Fruit fly (Drosophila melanogaster) whole organism, embryonic: ENCODE measurements around the gene PNKP.

Experiments
- C15 ChIP-seq: fragments of 200-800 bp; sonication (Bioruptor generic); IDR thresholded peaks from 3 replicates; pipeline ENCODE4 v1.3.6; 2022; ENCODE audit warnings: missing biosample characterization, missing genetic modification characterization
- CG10209 ChIP-seq: fragments of 200-800 bp; sonication (Bioruptor generic); optimal IDR thresholded peaks from 3 replicates; lab custom pipeline; 2017; ENCODE audit warnings: missing biosample characterization, mild to moderate bottlenecking, missing genetic modification characterization, missing genetic modification reagents
- CG10654 ChIP-seq: fragments of 200-800 bp; sonication (Bioruptor generic); optimal IDR thresholded peaks from 2 replicates; lab custom pipeline; 2016; ENCODE audit warnings: missing biosample characterization, missing genetic modification characterization
- CG11696 ChIP-seq: fragments of 200-800 bp; sonication (Bioruptor generic); IDR thresholded peaks from 2 replicates; pipeline ENCODE4 v1.3.6; 2022; ENCODE audit warnings: missing biosample characterization, missing genetic modification characterization
- CG14441 ChIP-seq: fragments of 200-800 bp; sonication (Bioruptor generic); IDR thresholded peaks from 2 replicates; pipeline ENCODE4 v1.3.6; 2022; ENCODE audit warnings: missing biosample characterization, missing genetic modification characterization
- CG15479 ChIP-seq: fragments of 200-800 bp; sonication (Bioruptor generic); optimal IDR thresholded peaks from 3 replicates; lab custom pipeline; 2019; ENCODE audit warnings: missing biosample characterization, mild to moderate bottlenecking, missing genetic modification characterization, moderate library complexity
- CG2875 ChIP-seq: fragments of 200-800 bp; sonication (Bioruptor generic); optimal IDR thresholded peaks from 2 replicates; lab custom pipeline; 2017; ENCODE audit warnings: missing biosample characterization, mild to moderate bottlenecking, missing genetic modification characterization, missing genetic modification reagents
- CG33213 ChIP-seq: fragments of 200-800 bp; sonication (Bioruptor generic); optimal IDR thresholded peaks from 3 replicates; lab custom pipeline; 2016; ENCODE audit warnings: missing biosample characterization, missing genetic modification characterization
- CG4730 ChIP-seq: fragments of 200-800 bp; sonication (Bioruptor generic); IDR thresholded peaks from 2 replicates; pipeline ENCODE4 v1.3.6; 2022; ENCODE audit warnings: missing biosample characterization, missing genetic modification characterization
- CG9609 ChIP-seq: fragments of 200-800 bp; sonication (Bioruptor generic); optimal IDR thresholded peaks from 3 replicates; lab custom pipeline; 2016; ENCODE audit warnings: missing biosample characterization, missing genetic modification characterization
- CTCF ChIP-seq: fragments of 200-800 bp; sonication (Bioruptor generic); optimal IDR thresholded peaks from 2 replicates; lab custom pipeline; 2017; ENCODE audit warnings: missing biosample characterization, mild to moderate bottlenecking, missing genetic modification characterization, moderate library complexity
- Dad ChIP-seq: fragments of 200-800 bp; sonication (Bioruptor generic); optimal IDR thresholded peaks from 3 replicates; lab custom pipeline; 2016; ENCODE audit warnings: missing biosample characterization, missing genetic modification characterization
- Doc3 ChIP-seq: fragments of 200-800 bp; sonication (Bioruptor generic); IDR thresholded peaks from 3 replicates; pipeline ENCODE4 v1.3.6; 2022; ENCODE audit warnings: missing biosample characterization, missing genetic modification characterization; ENCODE audit not compliant: partially characterized antibody
- Drgx ChIP-seq: fragments of 200-800 bp; sonication (Bioruptor generic); IDR thresholded peaks from 2 replicates; pipeline ENCODE4 v1.3.6; 2022; ENCODE audit warnings: missing biosample characterization, missing genetic modification characterization
- Fer1 ChIP-seq: fragments of 200-800 bp; sonication (Bioruptor generic); optimal IDR thresholded peaks from 2 replicates; lab custom pipeline; 2017; ENCODE audit warnings: missing biosample characterization, mild to moderate bottlenecking, missing genetic modification characterization
- GATAe ChIP-seq: fragments of 200-800 bp; sonication (Bioruptor generic); conservative IDR thresholded peaks from 2 replicates; pipeline ENCODE4 v1.3.6; 2022; ENCODE audit warnings: missing biosample characterization, missing genetic modification characterization
- Gsc ChIP-seq: fragments of 200-800 bp; sonication (Bioruptor generic); IDR thresholded peaks from 2 replicates; pipeline ENCODE4 v1.3.6; 2022; ENCODE audit warnings: missing biosample characterization, missing genetic modification characterization
- H15 ChIP-seq: fragments of 200-800 bp; sonication (Bioruptor generic); IDR thresholded peaks from 3 replicates; pipeline ENCODE4 v1.3.6; 2022; ENCODE audit warnings: missing biosample characterization, missing genetic modification characterization
- Hr78 ChIP-seq, 2 experiments: fragments of 200-800 bp in 1 of 2; fragments of >200 bp in 1 of 2; sonication (Bioruptor generic) in 1 of 2; optimal IDR thresholded peaks; 2 replicates each; lab custom pipeline; 2017 to 2019; ENCODE audit warnings: missing biosample characterization in 2 of 2, missing genetic modification characterization in 2 of 2, mild to moderate bottlenecking in 1 of 2, moderate library complexity in 1 of 2
- Jarid2 ChIP-seq: fragments of 200-800 bp; sonication (Bioruptor generic); optimal IDR thresholded peaks from 3 replicates; lab custom pipeline; 2017; ENCODE audit warnings: mild to moderate bottlenecking, missing biosample characterization, missing genetic modification reagents, missing genetic modification characterization
- Lhr ChIP-seq: fragments of 200-800 bp; sonication (Bioruptor generic); optimal IDR thresholded peaks from 3 replicates; lab custom pipeline; 2017; ENCODE audit warnings: mild to moderate bottlenecking, missing biosample characterization, missing genetic modification reagents, missing genetic modification characterization
- Oaz ChIP-seq: fragments of 200-800 bp; sonication (Bioruptor generic); IDR thresholded peaks from 2 replicates; pipeline ENCODE4 v1.3.6; 2022; ENCODE audit warnings: missing biosample characterization, missing genetic modification characterization
- Opbp ChIP-seq: fragments of 200-800 bp; sonication (Bioruptor generic); IDR thresholded peaks from 3 replicates; pipeline ENCODE4 v1.3.6; 2022; ENCODE audit warnings: missing biosample characterization, missing genetic modification characterization; ENCODE audit not compliant: partially characterized antibody
- Pdp1 ChIP-seq, 2 experiments: fragments of 200-800 bp; sonication (Bioruptor generic); optimal IDR thresholded peaks; 3 replicates each; lab custom pipeline; 2016; ENCODE audit warnings: missing biosample characterization in 2 of 2, missing genetic modification characterization in 2 of 2, mild to moderate bottlenecking in 1 of 2, moderate library complexity in 1 of 2
- Rfx ChIP-seq: fragments of 200-800 bp; sonication (Bioruptor generic); IDR thresholded peaks from 2 replicates; pipeline ENCODE4 v1.3.6; 2022; ENCODE audit warnings: missing biosample characterization, missing genetic modification characterization
- TFAM ChIP-seq: fragments of 200-800 bp; sonication (Bioruptor generic); optimal IDR thresholded peaks from 2 replicates; lab custom pipeline; 2017; ENCODE audit warnings: missing biosample characterization, missing genetic modification characterization, inconsistent platforms
- Xrp1 ChIP-seq: fragments of 200-800 bp; sonication (Bioruptor generic); IDR thresholded peaks from 2 replicates; pipeline ENCODE4 v1.3.6; 2022; ENCODE audit warnings: missing biosample characterization, missing genetic modification characterization
- bbx ChIP-seq: fragments of 200-800 bp; sonication (Bioruptor generic); IDR thresholded peaks from 2 replicates; pipeline ENCODE4 v1.3.6; 2022; ENCODE audit warnings: missing biosample characterization, missing genetic modification characterization; ENCODE audit not compliant: partially characterized antibody
- bsh ChIP-seq, 2 experiments: fragments of 200-800 bp; sonication (Bioruptor generic); optimal IDR thresholded peaks; 2 replicates each; lab custom pipeline; 2017 to 2018; ENCODE audit warnings: mild to moderate bottlenecking in 2 of 2, missing biosample characterization in 2 of 2, missing genetic modification characterization in 2 of 2, moderate library complexity in 1 of 2
- corto ChIP-seq: fragments of 200-800 bp; sonication (Bioruptor generic); optimal IDR thresholded peaks from 2 replicates; lab custom pipeline; 2016; ENCODE audit warnings: missing biosample characterization, mild to moderate bottlenecking, missing genetic modification characterization, moderate library complexity
- dmrt11E ChIP-seq: fragments of 200-800 bp; sonication (Bioruptor generic); optimal IDR thresholded peaks from 3 replicates; lab custom pipeline; 2018; ENCODE audit warnings: missing biosample characterization, mild to moderate bottlenecking, missing genetic modification characterization, moderate library complexity
- ems ChIP-seq: fragments of 200-800 bp; sonication (Bioruptor generic); optimal IDR thresholded peaks from 3 replicates; lab custom pipeline; 2016; ENCODE audit warnings: missing biosample characterization, missing genetic modification characterization
- esg ChIP-seq: fragments of 200-800 bp; sonication (Bioruptor generic); conservative IDR thresholded peaks from 2 replicates; pipeline ENCODE4 v1.3.6; 2022; ENCODE audit warnings: missing biosample characterization, missing genetic modification characterization
- ewg ChIP-seq: fragments of 200-800 bp; sonication (Bioruptor generic); optimal IDR thresholded peaks from 3 replicates; lab custom pipeline; 2017; ENCODE audit warnings: mild to moderate bottlenecking, missing biosample characterization, missing genetic modification reagents, missing genetic modification characterization
- eyg ChIP-seq: fragments of 200-800 bp; sonication (Bioruptor generic); optimal IDR thresholded peaks from 3 replicates; lab custom pipeline; 2016; ENCODE audit warnings: missing biosample characterization, missing genetic modification characterization
- fd3F ChIP-seq: fragments of 200-800 bp; sonication (Bioruptor generic); optimal IDR thresholded peaks from 2 replicates; lab custom pipeline; 2018; ENCODE audit warnings: missing biosample characterization, mild to moderate bottlenecking, missing genetic modification characterization, moderate library complexity
- gfzf ChIP-seq: fragments of 200-800 bp; sonication (Bioruptor generic); optimal IDR thresholded peaks from 2 replicates; lab custom pipeline; 2016; ENCODE audit warnings: missing biosample characterization, mild to moderate bottlenecking, missing genetic modification characterization, moderate library complexity
- grn ChIP-seq: fragments of 200-800 bp; sonication (Bioruptor generic); optimal IDR thresholded peaks from 3 replicates; lab custom pipeline; 2017; ENCODE audit warnings: missing biosample characterization, missing genetic modification characterization
- ham ChIP-seq: fragments of 200-800 bp; sonication (Bioruptor generic); IDR thresholded peaks from 2 replicates; pipeline ENCODE4 v1.3.6; 2022; ENCODE audit warnings: missing biosample characterization, missing genetic modification characterization
- hth ChIP-seq: fragments of >200 bp; optimal IDR thresholded peaks from 2 replicates; lab custom pipeline; 2017; ENCODE audit warnings: inconsistent platforms
- jing ChIP-seq: fragments of 200-800 bp; sonication (Bioruptor generic); optimal IDR thresholded peaks from 2 replicates; lab custom pipeline; 2018; ENCODE audit warnings: missing biosample characterization, mild to moderate bottlenecking, missing genetic modification characterization
- klu ChIP-seq: fragments of 200-800 bp; sonication (Bioruptor generic); IDR thresholded peaks from 2 replicates; pipeline ENCODE4 v1.3.6; 2022; ENCODE audit warnings: missing biosample characterization, missing genetic modification characterization
- lab ChIP-seq: fragments of 200-800 bp; sonication (Bioruptor generic); optimal IDR thresholded peaks from 3 replicates; lab custom pipeline; 2017; ENCODE audit warnings: missing biosample characterization, missing genetic modification characterization, mild to moderate bottlenecking, moderate library complexity, missing genetic modification reagents
- oc ChIP-seq: fragments of 200-800 bp; sonication (Bioruptor generic); optimal IDR thresholded peaks from 2 replicates; lab custom pipeline; 2018; ENCODE audit warnings: missing biosample characterization, mild to moderate bottlenecking, missing genetic modification characterization, moderate library complexity
- pita ChIP-seq: fragments of 200-800 bp; sonication (Bioruptor generic); optimal IDR thresholded peaks from 2 replicates; lab custom pipeline; 2017; ENCODE audit warnings: missing biosample characterization, mild to moderate bottlenecking, missing genetic modification characterization
- pzg ChIP-seq: fragments of 200-800 bp; sonication (Bioruptor generic); optimal IDR thresholded peaks from 3 replicates; lab custom pipeline; 2018; ENCODE audit warnings: missing biosample characterization, mild to moderate bottlenecking, missing genetic modification characterization, moderate library complexity
- shn ChIP-seq: fragments of 200-800 bp; sonication (Bioruptor generic); optimal IDR thresholded peaks from 3 replicates; lab custom pipeline; 2016; ENCODE audit warnings: missing biosample characterization, missing genetic modification characterization
- sima ChIP-seq: fragments of 200-800 bp; sonication (Bioruptor generic); optimal IDR thresholded peaks from 2 replicates; lab custom pipeline; 2016; ENCODE audit warnings: missing biosample characterization, missing genetic modification characterization
- sug ChIP-seq: fragments of 200-800 bp; optimal IDR thresholded peaks from 2 replicates; lab custom pipeline; 2019; ENCODE audit warnings: missing biosample characterization, mild to moderate bottlenecking, missing genetic modification characterization, moderate library complexity
- tna ChIP-seq: fragments of 200-800 bp; sonication (Bioruptor generic); IDR thresholded peaks from 2 replicates; pipeline ENCODE4 v1.3.6; 2022; ENCODE audit warnings: missing biosample characterization, missing genetic modification characterization; ENCODE audit not compliant: partially characterized antibody
- usp ChIP-seq: fragments of >200 bp; optimal IDR thresholded peaks from 2 replicates; lab custom pipeline; 2017; ENCODE audit warnings: missing biosample characterization, missing genetic modification characterization
- zfh2 ChIP-seq: fragments of 200-800 bp; sonication (Bioruptor generic); optimal IDR thresholded peaks from 2 replicates; lab custom pipeline; 2016; ENCODE audit warnings: missing biosample characterization, missing genetic modification characterization

PNKP gene

dm6 chr3R:8317215-8317614 is 26.1 kb downstream of the PNKP start, which contains the start of gene Ctr1B (continued):
- TF ChIP-seq bbx (GFP tag; lab: Robert Waterston, UW): no peak
- TF ChIP-seq Gsc: no peak
- TF ChIP-seq CG33213 (GFP tag; lab: Kevin White, UChicago): no peak
- TF ChIP-seq CG2875: no peak
- no peak for TF ChIP-seq oc (tag; lab: Kevin White, UChicago)
- no peak for TF ChIP-seq klu
- TF ChIP-seq shn (GFP tag; lab: Kevin White, UChicago): no peak
- no peak for TF ChIP-seq gfzf
- TF ChIP-seq tna (GFP tag; lab: Robert Waterston, UW): no peak
- TF ChIP-seq lab: no peak
- no peak for TF ChIP-seq ems (GFP tag; lab: Kevin White, UChicago)
- no peak for TF ChIP-seq Dad (GFP tag; lab: Kevin White, UChicago)
- TF ChIP-seq jing: no peak
- no peak for TF ChIP-seq Jarid2
- no peak for TF ChIP-seq eyg (GFP tag; lab: Kevin White, UChicago)
- no peak for TF ChIP-seq Drgx (GFP tag; lab: Robert Waterston, UW)
- TF ChIP-seq CG9609 (GFP tag; lab: Kevin White, UChicago): no peak
- TF ChIP-seq usp (GFP tag; lab: Kevin White, UChicago): no peak
- TF ChIP-seq esg: no peak
- no peak for TF ChIP-seq zfh2 (GFP tag; lab: Kevin White, UChicago)
- no peak for TF ChIP-seq corto (GFP tag; lab: Kevin White, UChicago)
- TF ChIP-seq CG10209 (GFP tag; lab: Kevin White, UChicago): no peak
- peak; percentile 81 for TF ChIP-seq sug (tag; lab: Kevin White, UChicago)
- no peak for TF ChIP-seq fd3F (GFP tag; lab: Kevin White, UChicago)
- TF ChIP-seq Oaz: no peak
- TF ChIP-seq GATAe (GFP tag; lab: Robert Waterston, UW): peak; percentile 61
- no peak for TF ChIP-seq TFAM (GFP tag; lab: Kevin White, UChicago)
- TF ChIP-seq Fer1 (GFP tag; lab: Kevin White, UChicago): no peak
- no peak for TF ChIP-seq hth (lab: Kevin White, UChicago)
- TF ChIP-seq Lhr: no peak
- TF ChIP-seq sima: no peak
- no peak for TF ChIP-seq bsh (GFP tag; optimal IDR thresholded peaks at IDR 0.05; lab: Kevin White, UChicago)
- TF ChIP-seq Xrp1: no peak
- peak; percentile 46 for TF ChIP-seq CG15479 (GFP tag; lab: Kevin White, UChicago)
- TF ChIP-seq Opbp (GFP tag; lab: Robert Waterston, UW): no peak
- TF ChIP-seq CG4730 (GFP tag; lab: Robert Waterston, UW): no peak
- peak; percentile 92 for TF ChIP-seq grn (GFP tag; lab: Kevin White, UChicago)
- no peak for TF ChIP-seq H15 (GFP tag; lab: Robert Waterston, UW)
- TF ChIP-seq Hr78 (GFP tag; optimal IDR thresholded peaks at IDR 0.05; lab: Kevin White, UChicago): peak in 1 of 2 experiments; percentile 72
- TF ChIP-seq ewg: no peak

DNA sequence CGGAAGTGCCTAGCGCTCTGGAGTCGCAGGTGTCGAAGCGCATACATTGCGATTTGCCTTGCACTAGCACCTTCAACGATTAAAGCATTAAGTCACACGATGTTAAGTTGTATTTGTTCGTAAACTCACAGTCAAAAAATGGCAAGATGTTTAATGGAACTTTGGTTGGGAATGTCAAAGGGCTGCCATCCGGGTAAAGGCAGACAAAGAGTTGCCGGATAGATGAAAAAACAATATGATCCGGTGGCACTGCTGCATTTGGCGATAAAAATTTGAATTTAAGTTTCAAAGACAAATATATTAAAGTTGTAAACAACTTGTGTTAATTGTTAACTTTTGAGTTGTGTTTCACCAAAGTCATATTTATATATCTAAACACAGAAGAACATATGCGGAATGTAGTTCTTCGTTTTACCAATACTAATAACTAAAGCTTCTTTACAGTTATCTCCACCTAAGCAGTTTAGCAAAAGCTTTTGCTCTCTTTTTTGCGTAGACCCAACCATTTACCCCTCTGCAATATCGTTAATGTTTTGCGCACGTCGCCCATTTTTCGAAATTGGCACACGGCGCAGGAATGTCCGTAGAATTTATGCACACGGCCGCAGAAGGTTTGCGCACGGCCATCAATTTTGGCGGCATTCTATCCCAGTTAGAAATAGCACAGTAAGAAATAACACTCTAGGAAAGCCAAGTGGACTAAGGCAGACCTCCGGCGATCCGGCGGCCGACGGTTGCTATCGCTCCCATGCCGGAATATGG is 26.8 kb downstream of the PNKP start, which contains the start of gene Coq2:
TSS of gene Coq2 (minus strand) at position 200 of the 762 bp plus-strand sequence.
- TF ChIP-seq pzg (peak; percentile 74), Pdp1 (GFP tag; optimal IDR thresholded peaks at IDR 0.05; lab: Kevin White, UChicago) (peak in 1 of 2 experiments; percentile 18), pita (GFP tag; lab: Kevin White, UChicago) (peak; percentile 15), CG11696 (GFP tag; lab: Robert Waterston, UW) (no peak), ewg (peak; percentile 38), CG14441 (GFP tag; lab: Robert Waterston, UW) (no peak), ham (GFP tag; lab: Robert Waterston, UW) (no peak), Rfx (GFP tag; lab: Robert Waterston, UW) (0 out of 2 replicates have a peak, but pooled peaks have one; percentile 32), CTCF (GFP tag; lab: Kevin White, UChicago) (peak; percentile 53), Doc3 (no peak), dmrt11E (tag; lab: Kevin White, UChicago) (no peak), C15 (GFP tag; lab: Robert Waterston, UW) (no peak), CG10654 (GFP tag; lab: Kevin White, UChicago) (no peak)
